Worm (Caenorhabditis elegans): ENCODE measurements around the gene Y75B12B.10.

DNA sequence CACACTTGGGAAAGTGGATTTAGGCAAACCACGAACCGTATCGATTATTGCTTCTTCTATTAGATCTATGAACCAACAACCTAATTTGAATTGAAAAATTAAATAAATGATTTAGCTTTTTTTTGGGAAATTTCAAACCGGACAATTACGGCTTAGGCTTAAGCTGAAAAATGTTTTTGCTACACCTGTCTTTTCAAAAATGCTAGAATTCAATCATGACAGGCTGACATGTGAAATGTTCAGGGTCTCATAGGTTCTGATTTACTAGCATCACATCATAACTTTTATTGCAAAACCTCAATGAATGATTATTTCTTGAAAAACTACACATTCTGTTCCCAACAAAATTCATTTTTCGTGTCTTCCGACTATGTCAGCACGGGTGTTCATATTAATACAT lies 46.6 kb upstream of the Y75B12B.10 start, which contains the start of gene srh-55:
- TF ChIP-seq ztf-11 (tag; optimal IDR thresholded peaks at IDR 0.05) = no peak
- no peak for TF ChIP-seq nhr-12 (tag; optimal IDR thresholded peaks at IDR 0.05)
- TF ChIP-seq blmp-1 (tag; optimal IDR thresholded peaks at IDR 0.05) = no peak
- no peak for TF ChIP-seq unc-39 (tag; optimal IDR thresholded peaks at IDR 0.05)
- TF ChIP-seq unc-62 (GFP tag; optimal IDR thresholded peaks at IDR 0.05) = no peak
- no peak for TF ChIP-seq mep-1 (tag; optimal IDR thresholded peaks at IDR 0.05)
- TF ChIP-seq flh-1 (GFP tag; optimal IDR thresholded peaks at IDR 0.05) = no peak
- no peak for TF ChIP-seq ces-1 (GFP tag; optimal IDR thresholded peaks at IDR 0.05)
